Fruit fly (Drosophila melanogaster) whole organism, wandering third instar larva: ENCODE data around the gene Exn.
A peak's percentile ranks its signal among the peaks of the same experiment; 100 is the strongest.

Experiments used
- Abd-B ChIP-seq: fragments of >200 bp; optimal IDR thresholded peaks from 2 replicates; lab custom pipeline; 2017; ENCODE audit warnings: missing biosample characterization, missing genetic modification characterization
- CG32264 ChIP-seq: fragments of 200-800 bp; sonication (Bioruptor generic); optimal IDR thresholded peaks from 2 replicates; lab custom pipeline; 2016; ENCODE audit warnings: missing biosample characterization, missing genetic modification characterization
- CG9705 ChIP-seq: fragments of 200-800 bp; sonication (Bioruptor generic); optimal IDR thresholded peaks from 2 replicates; lab custom pipeline; 2018; ENCODE audit warnings: missing biosample characterization, mild to moderate bottlenecking, missing genetic modification characterization
- CrebA ChIP-seq: fragments of 200-800 bp; sonication (Bioruptor generic); optimal IDR thresholded peaks from 2 replicates; lab custom pipeline; 2016; ENCODE audit warnings: missing biosample characterization, mild to moderate bottlenecking, missing genetic modification characterization, borderline replicate concordance
- Dfd ChIP-seq: fragments of >200 bp; optimal IDR thresholded peaks from 2 replicates; lab custom pipeline; 2017; ENCODE audit warnings: missing biosample characterization, missing genetic modification characterization
- Dif ChIP-seq: fragments of 200-275, 200-300 bp; sonication (Bioruptor generic); optimal IDR thresholded peaks from 2 replicates; lab custom pipeline; 2018; ENCODE audit warnings: missing biosample characterization, missing genetic modification characterization; ENCODE audit not compliant: partially characterized antibody
- GATAd ChIP-seq: sonication (Bioruptor generic); optimal IDR thresholded peaks from 2 replicates; lab custom pipeline; 2016; ENCODE audit warnings: missing biosample characterization, missing genetic modification characterization
- HLH106 ChIP-seq: fragments of 200-800 bp; optimal IDR thresholded peaks from 3 replicates; lab custom pipeline; 2019; ENCODE audit warnings: missing biosample characterization, mild to moderate bottlenecking, missing genetic modification characterization, moderate library complexity
- Hnf4 ChIP-seq: fragments of 200-800 bp; sonication (Bioruptor generic); optimal IDR thresholded peaks from 2 replicates; lab custom pipeline; 2016; ENCODE audit warnings: missing biosample characterization, mild to moderate bottlenecking, missing genetic modification characterization
- Hr78 ChIP-seq: fragments of >200 bp; optimal IDR thresholded peaks from 2 replicates; lab custom pipeline; 2017; ENCODE audit warnings: missing biosample characterization, missing genetic modification characterization
- Hr83 ChIP-seq: fragments of 200-300 bp; sonication (Bioruptor generic); optimal IDR thresholded peaks from 2 replicates; lab custom pipeline; 2016; ENCODE audit warnings: missing biosample characterization, mild to moderate bottlenecking, missing genetic modification characterization, moderate library complexity; ENCODE audit not compliant: poor library complexity, severe bottlenecking
- Jra ChIP-seq: sonication (Bioruptor generic); optimal IDR thresholded peaks from 2 replicates; lab custom pipeline; 2016; ENCODE audit warnings: missing biosample characterization, missing genetic modification characterization
- Mio ChIP-seq: sonication (Bioruptor generic); optimal IDR thresholded peaks from 2 replicates; lab custom pipeline; 2016; ENCODE audit warnings: missing biosample characterization, missing genetic modification characterization
- Myc ChIP-seq: fragments of >200 bp; optimal IDR thresholded peaks from 2 replicates; lab custom pipeline; 2017
- N ChIP-seq: fragments of >200 bp; optimal IDR thresholded peaks from 2 replicates; lab custom pipeline; 2018; ENCODE audit warnings: missing biosample characterization, missing external identifiers, missing genetic modification characterization
- OdsH ChIP-seq: fragments of 200-800 bp; sonication (Bioruptor generic); optimal IDR thresholded peaks from 2 replicates; lab custom pipeline; 2016; ENCODE audit warnings: missing biosample characterization, mild to moderate bottlenecking, missing genetic modification characterization
- Rel ChIP-seq, 2 experiments: fragments of 200-800 bp; sonication (Bioruptor generic) in 1 of 2; optimal IDR thresholded peaks; 2 replicates in 1 of 2; 3 replicates in 1 of 2; lab custom pipeline; 2016 to 2019; ENCODE audit warnings: mild to moderate bottlenecking in 2 of 2, missing biosample characterization in 2 of 2, missing genetic modification characterization in 2 of 2, moderate library complexity in 1 of 2
- Sp1 ChIP-seq: fragments of 200-800 bp; sonication (Bioruptor generic); optimal IDR thresholded peaks from 3 replicates; lab custom pipeline; 2019; ENCODE audit warnings: missing biosample characterization, mild to moderate bottlenecking, missing genetic modification characterization, moderate library complexity
- Vsx2 ChIP-seq: fragments of 200-300, 225-300 bp; sonication (Bioruptor generic); optimal IDR thresholded peaks from 2 replicates; lab custom pipeline; 2018; ENCODE audit warnings: missing biosample characterization, missing genetic modification characterization; ENCODE audit not compliant: partially characterized antibody
- br ChIP-seq: fragments of 200-800 bp; sonication (Bioruptor generic); optimal IDR thresholded peaks from 2 replicates; lab custom pipeline; 2016; ENCODE audit warnings: missing biosample characterization, missing genetic modification characterization
- brk ChIP-seq: fragments of 200-800 bp; sonication (Bioruptor generic); optimal IDR thresholded peaks from 2 replicates; lab custom pipeline; 2016; ENCODE audit warnings: missing biosample characterization, mild to moderate bottlenecking, missing genetic modification characterization
- dl ChIP-seq, 2 experiments: fragments of 175-275, 200-275 bp in 1 of 2; fragments of 200-275 bp in 1 of 2; sonication (Bioruptor generic); optimal IDR thresholded peaks; lab custom pipeline; 2018; ENCODE audit warnings: mild to moderate bottlenecking in 2 of 2, missing biosample characterization in 2 of 2, missing genetic modification characterization in 2 of 2, moderate library complexity in 2 of 2; ENCODE audit not compliant: partially characterized antibody in 2 of 2, insufficient read depth in 1 of 2
- dmrt93B ChIP-seq: fragments of 200-800 bp; sonication (Bioruptor generic); optimal IDR thresholded peaks from 2 replicates; lab custom pipeline; 2018; ENCODE audit warnings: missing biosample characterization, mild to moderate bottlenecking, missing genetic modification characterization
- dsf ChIP-seq: sonication (Bioruptor generic); optimal IDR thresholded peaks from 2 replicates; lab custom pipeline; 2016; ENCODE audit warnings: missing biosample characterization, missing genetic modification characterization, borderline replicate concordance
- ey ChIP-seq: fragments of 200-800 bp; sonication (Bioruptor generic); optimal IDR thresholded peaks from 2 replicates; lab custom pipeline; 2016; ENCODE audit warnings: missing biosample characterization, missing genetic modification characterization
- foxo ChIP-seq, 2 experiments: fragments of 200-800 bp; sonication (Bioruptor generic); optimal IDR thresholded peaks; 2 replicates in 1 of 2; 3 replicates in 1 of 2; lab custom pipeline; 2016 to 2017; ENCODE audit warnings: missing biosample characterization in 2 of 2, missing genetic modification characterization in 2 of 2
- fru ChIP-seq: fragments of 200-800 bp; sonication (Bioruptor generic); optimal IDR thresholded peaks from 3 replicates; lab custom pipeline; 2016; ENCODE audit warnings: missing biosample characterization, mild to moderate bottlenecking, missing genetic modification characterization
- h ChIP-seq: fragments of 200-800 bp; sonication (Bioruptor generic); optimal IDR thresholded peaks from 3 replicates; lab custom pipeline; 2016; ENCODE audit warnings: missing biosample characterization, mild to moderate bottlenecking, missing genetic modification characterization
- jim ChIP-seq: fragments of 175-275, 200-325 bp; sonication (Bioruptor generic); optimal IDR thresholded peaks from 2 replicates; lab custom pipeline; 2016; ENCODE audit warnings: missing biosample characterization, mild to moderate bottlenecking, missing genetic modification characterization
- lola ChIP-seq: fragments of >200 bp; optimal IDR thresholded peaks from 2 replicates; lab custom pipeline; 2017; ENCODE audit warnings: missing biosample characterization, missing genetic modification characterization
- pan ChIP-seq: fragments of >200 bp; optimal IDR thresholded peaks from 2 replicates; lab custom pipeline; 2017
- psq ChIP-seq: fragments of 200-800 bp; sonication (Bioruptor generic); optimal IDR thresholded peaks from 3 replicates; lab custom pipeline; 2017; ENCODE audit warnings: missing biosample characterization, mild to moderate bottlenecking, missing genetic modification characterization, moderate library complexity
- rgr ChIP-seq: fragments of 200-800 bp; sonication (Bioruptor generic); optimal IDR thresholded peaks from 3 replicates; lab custom pipeline; 2016; ENCODE audit warnings: missing biosample characterization, mild to moderate bottlenecking, missing genetic modification characterization
- sage ChIP-seq: fragments of 200-800 bp; sonication (Bioruptor generic); optimal IDR thresholded peaks from 2 replicates; lab custom pipeline; 2016; ENCODE audit warnings: missing biosample characterization, mild to moderate bottlenecking, missing genetic modification characterization
- sv ChIP-seq: fragments of 200-800 bp; sonication (Bioruptor generic); optimal IDR thresholded peaks from 3 replicates; lab custom pipeline; 2016; ENCODE audit warnings: missing biosample characterization, missing genetic modification characterization
- tai ChIP-seq: sonication (Bioruptor generic); optimal IDR thresholded peaks from 2 replicates; lab custom pipeline; 2016; ENCODE audit warnings: missing biosample characterization, missing genetic modification characterization
- usp ChIP-seq: fragments of >200 bp; optimal IDR thresholded peaks from 2 replicates; lab custom pipeline; 2017; ENCODE audit warnings: missing biosample characterization, missing genetic modification characterization
- woc ChIP-seq: sonication (Bioruptor generic); optimal IDR thresholded peaks from 2 replicates; lab custom pipeline; 2016; ENCODE audit warnings: missing biosample characterization, mild to moderate bottlenecking, missing genetic modification characterization

Gene Exn

dm6 chr3L:16955219-16956002 lies 14.4 kb upstream of the Exn start (continued):
- TF ChIP-seq sv (GFP tag; lab: Kevin White, UChicago) = no peak
- no peak for TF ChIP-seq dmrt93B (GFP tag; lab: Kevin White, UChicago)

dm6 chr3L:16956003-16956767 lies 13.6 kb upstream of the Exn start:
- TF ChIP-seq fru (peak; percentile 41), br (GFP tag; lab: Kevin White, UChicago) (no peak)

- TF ChIP-seq Jra (GFP tag; lab: Kevin White, UChicago) = no peak
- TF ChIP-seq Vsx2 (GFP tag; lab: Kevin White, UChicago) = peak; percentile 56
- TF ChIP-seq Mio (GFP tag; lab: Kevin White, UChicago) = no peak
- TF ChIP-seq CrebA (GFP tag; lab: Kevin White, UChicago) = no peak
- TF ChIP-seq ey (GFP tag; lab: Kevin White, UChicago) = peak; percentile 27
- no peak for TF ChIP-seq Sp1 (GFP tag; lab: Kevin White, UChicago)
- no peak for TF ChIP-seq Myc
- TF ChIP-seq Dfd = no peak
- TF ChIP-seq CG9705 (GFP tag; lab: Kevin White, UChicago) = no peak
- TF ChIP-seq OdsH (GFP tag; lab: Kevin White, UChicago) = peak; percentile 28
- TF ChIP-seq Rel (GFP tag; optimal IDR thresholded peaks at IDR 0.05; lab: Kevin White, UChicago) = no peak
- peak; percentile 68 for TF ChIP-seq Rel (tag; optimal IDR thresholded peaks at IDR 0.05; lab: Kevin White, UChicago)
- TF ChIP-seq Abd-B = no peak
- TF ChIP-seq dmrt93B (GFP tag; lab: Kevin White, UChicago) = no peak
- no peak for TF ChIP-seq lola (GFP tag; lab: Kevin White, UChicago)
- TF ChIP-seq tai (GFP tag; lab: Kevin White, UChicago) = no peak
- TF ChIP-seq fru = peak; percentile 10
- peak; percentile 3 for TF ChIP-seq psq (GFP tag; lab: Kevin White, UChicago)
- no peak for TF ChIP-seq Hr78 (GFP tag; lab: Kevin White, UChicago)
- no peak for TF ChIP-seq dsf (GFP tag; lab: Kevin White, UChicago)
- peak; percentile 18 for TF ChIP-seq woc (GFP tag; lab: Kevin White, UChicago)
- TF ChIP-seq jim = no peak
- TF ChIP-seq N (GFP tag; lab: Kevin White, UChicago) = no peak
- no peak for TF ChIP-seq CG32264 (GFP tag; lab: Kevin White, UChicago)
- TF ChIP-seq foxo (GFP tag; optimal IDR thresholded peaks at IDR 0.05; lab: Kevin White, UChicago) = peak in 1 of 2 experiments; percentile 43
- TF ChIP-seq pan (lab: Kevin White, UChicago) = no peak
- peak in 1 of 2 experiments; percentile 32 for TF ChIP-seq dl (GFP tag; optimal IDR thresholded peaks at IDR 0.05; lab: Kevin White, UChicago; ENCODE audit: insufficient read depth in 1 of 2, partially characterized antibody in 2 of 2)
- no peak for TF ChIP-seq Dif (GFP tag; lab: Kevin White, UChicago)
- TF ChIP-seq HLH106 (tag; lab: Kevin White, UChicago) = peak; percentile 26
- TF ChIP-seq br (GFP tag; lab: Kevin White, UChicago) = no peak
- TF ChIP-seq brk (GFP tag; lab: Kevin White, UChicago) = no peak
- TF ChIP-seq usp (GFP tag; lab: Kevin White, UChicago) = no peak
- no peak for TF ChIP-seq sage
- peak; percentile 31 for TF ChIP-seq rgr (GFP tag; lab: Kevin White, UChicago)
- TF ChIP-seq Hr83 (GFP tag; lab: Kevin White, UChicago) = peak; percentile 21
- no peak for TF ChIP-seq Hnf4 (GFP tag; lab: Kevin White, UChicago)
- no peak for TF ChIP-seq GATAd (GFP tag; lab: Kevin White, UChicago)
- TF ChIP-seq h (GFP tag; lab: Kevin White, UChicago) = peak; percentile 37
- peak; percentile 33 for TF ChIP-seq sv (GFP tag; lab: Kevin White, UChicago)
Observed at dm6 chr3L:16956768-16957533, 12.9 kb upstream of the Exn start.
